Worm (Caenorhabditis elegans) whole organism, L1 larva: ENCODE data around the gene ZK686.2.

Experiments used
- C16A3.4 ChIP-seq: fragments of 150-350 bp; optimal IDR thresholded peaks from 2 replicates; lab custom pipeline; 2014; ENCODE audit warnings: missing biosample characterization, missing genetic modification characterization
- aly-2 ChIP-seq: fragments of 150-350 bp; optimal IDR thresholded peaks from 2 replicates; lab custom pipeline; 2014; ENCODE audit warnings: missing biosample characterization, missing genetic modification characterization
- ama-1 ChIP-seq: fragments of 150-350 bp; optimal IDR thresholded peaks from 2 replicates; lab custom pipeline; 2014
- blmp-1 ChIP-seq: fragments of 150-350 bp; optimal IDR thresholded peaks from 2 replicates; lab custom pipeline; 2014; ENCODE audit warnings: missing biosample characterization, missing genetic modification characterization
- ces-1 ChIP-seq: fragments of 150-350 bp; optimal IDR thresholded peaks from 2 replicates; lab custom pipeline; 2014; ENCODE audit warnings: missing biosample characterization, missing genetic modification reagents, missing genetic modification characterization
- fkh-10 ChIP-seq: sonication (generic microtip); optimal IDR thresholded peaks from 2 replicates; lab custom pipeline; 2017; ENCODE audit warnings: missing biosample characterization, missing genetic modification reagents, missing genetic modification characterization
- mdl-1 ChIP-seq, 2 experiments: fragments of 150-350 bp; optimal IDR thresholded peaks; 2 replicates each; lab custom pipeline; 2014 to 2017; ENCODE audit warnings: missing biosample characterization in 2 of 2, missing genetic modification characterization in 2 of 2, inconsistent platforms in 1 of 2
- mep-1 ChIP-seq: fragments of 150-350 bp; optimal IDR thresholded peaks from 2 replicates; lab custom pipeline; 2014; ENCODE audit warnings: missing biosample characterization, missing genetic modification characterization
- nhr-11 ChIP-seq: fragments of 150-350 bp; optimal IDR thresholded peaks from 2 replicates; lab custom pipeline; 2014; ENCODE audit warnings: missing biosample characterization, missing genetic modification characterization
- nhr-77 ChIP-seq: fragments of 150-350 bp; optimal IDR thresholded peaks from 2 replicates; lab custom pipeline; 2014; ENCODE audit warnings: missing biosample characterization, missing genetic modification characterization
- pqm-1 ChIP-seq: sonication (generic microtip); optimal IDR thresholded peaks from 3 replicates; lab custom pipeline; 2017; ENCODE audit warnings: missing biosample characterization, missing genetic modification characterization
- snpc-4 ChIP-seq: fragments of 150-350 bp; optimal IDR thresholded peaks from 2 replicates; lab custom pipeline; 2014; ENCODE audit warnings: missing biosample characterization, missing genetic modification characterization
- unc-62 ChIP-seq: fragments of 150-350 bp; optimal IDR thresholded peaks from 2 replicates; lab custom pipeline; 2014; ENCODE audit warnings: missing biosample characterization, missing genetic modification reagents, missing genetic modification characterization

ce11 chrIII:7790522-7790921 lies 24.7 kb upstream of the ZK686.2 start:
- TF ChIP-seq snpc-4 (no peak), ama-1 (no peak), blmp-1 (tag; lab: Kevin White, UChicago) (no peak), mdl-1 (tag; optimal IDR thresholded peaks at IDR 0.05; lab: Kevin White, UChicago) (no peak), C16A3.4 (no peak), nhr-77 (tag; lab: Kevin White, UChicago) (no peak), unc-62 (no peak), ces-1 (no peak), fkh-10 (GFP tag; lab: Kevin White, UChicago) (no peak), pqm-1 (tag; lab: Kevin White, UChicago) (no peak), mep-1 (tag; lab: Kevin White, UChicago) (no peak), aly-2 (tag; lab: Kevin White, UChicago) (no peak), nhr-11 (tag; lab: Kevin White, UChicago) (no peak)
